Worm (Caenorhabditis elegans) whole organism, L3 larva: ENCODE data around the gene ZK666.8.

ENCODE experiments used
- R02D3.7 ChIP-seq: fragments of 150-350 bp; optimal IDR thresholded peaks from 2 replicates; lab custom pipeline; 2014; ENCODE audit warnings: missing biosample characterization, missing genetic modification characterization
- ZK546.5 ChIP-seq: sonication (generic microtip); optimal IDR thresholded peaks from 2 replicates; lab custom pipeline; 2017; ENCODE audit warnings: missing biosample characterization, missing genetic modification characterization
- aly-2 ChIP-seq: fragments of 150-350 bp; optimal IDR thresholded peaks from 2 replicates; lab custom pipeline; 2014; ENCODE audit warnings: missing biosample characterization, missing genetic modification characterization
- ama-1 ChIP-seq: fragments of 150-350 bp; optimal IDR thresholded peaks from 2 replicates; lab custom pipeline; 2018
- ceh-16 ChIP-seq: sonication (generic microtip); optimal IDR thresholded peaks from 2 replicates; lab custom pipeline; 2017; ENCODE audit warnings: missing biosample characterization, missing genetic modification characterization
- ceh-82 ChIP-seq: fragments of 150-350 bp; optimal IDR thresholded peaks from 2 replicates; lab custom pipeline; 2014; ENCODE audit warnings: missing biosample characterization, missing genetic modification characterization
- ceh-9 ChIP-seq: sonication (generic microtip); optimal IDR thresholded peaks from 2 replicates; lab custom pipeline; 2018; ENCODE audit warnings: missing biosample characterization, missing genetic modification characterization
- egl-27 ChIP-seq: sonication (generic microtip); optimal IDR thresholded peaks from 4 replicates; lab custom pipeline; 2017; ENCODE audit warnings: missing biosample characterization, missing genetic modification reagents, missing genetic modification characterization
- egl-5 ChIP-seq: fragments of 150-350 bp; optimal IDR thresholded peaks from 2 replicates; lab custom pipeline; 2017; ENCODE audit warnings: missing biosample characterization, missing genetic modification reagents, missing genetic modification characterization, inconsistent platforms
- elt-1 ChIP-seq: fragments of 150-350 bp; optimal IDR thresholded peaks from 2 replicates; lab custom pipeline; 2014; ENCODE audit warnings: missing biosample characterization, missing genetic modification characterization
- elt-2 ChIP-seq: sonication (generic microtip); optimal IDR thresholded peaks from 2 replicates; lab custom pipeline; 2016; ENCODE audit warnings: missing genetic modification reagents, mild to moderate bottlenecking, missing genetic modification characterization, missing compliant biosample characterization
- elt-3 ChIP-seq, 3 experiments: fragments of 150-350 bp in 1 of 3; sonication (generic microtip) in 2 of 3; optimal IDR thresholded peaks; 2 replicates in 2 of 3; 4 replicates in 1 of 3; lab custom pipeline; 2014 to 2017; ENCODE audit warnings: missing biosample characterization in 3 of 3, missing genetic modification characterization in 3 of 3
- eor-1 ChIP-seq, 2 experiments: fragments of 150-350 bp; optimal IDR thresholded peaks; 2 replicates each; lab custom pipeline; 2014 to 2018; ENCODE audit warnings: missing biosample characterization in 2 of 2, missing genetic modification characterization in 2 of 2
- fos-1 ChIP-seq: fragments of 150-350 bp; optimal IDR thresholded peaks from 2 replicates; lab custom pipeline; 2014; ENCODE audit warnings: missing biosample characterization, missing genetic modification characterization
- hmg-11 ChIP-seq: sonication (generic microtip); optimal IDR thresholded peaks from 2 replicates; lab custom pipeline; 2016; ENCODE audit warnings: missing genetic modification characterization, missing compliant biosample characterization
- jun-1 ChIP-seq: fragments of 150-350 bp; optimal IDR thresholded peaks from 2 replicates; lab custom pipeline; 2014; ENCODE audit warnings: missing biosample characterization, missing genetic modification reagents, missing genetic modification characterization
- lin-15B ChIP-seq: fragments of 150-350 bp; optimal IDR thresholded peaks from 2 replicates; lab custom pipeline; 2014; ENCODE audit warnings: missing biosample characterization, missing genetic modification characterization
- mdl-1 ChIP-seq: fragments of 150-350 bp; optimal IDR thresholded peaks from 2 replicates; lab custom pipeline; 2014; ENCODE audit warnings: missing biosample characterization, missing genetic modification characterization
- mml-1 ChIP-seq: fragments of 150-350 bp; sonication (generic microtip); optimal IDR thresholded peaks from 3 replicates; lab custom pipeline; 2014; ENCODE audit warnings: missing biosample characterization, missing genetic modification characterization
- nfya-1 ChIP-seq: sonication (generic microtip); optimal IDR thresholded peaks from 2 replicates; lab custom pipeline; 2017; ENCODE audit warnings: missing genetic modification characterization, mild to moderate bottlenecking, missing compliant biosample characterization, antibody characterized with exemption, moderate library complexity; ENCODE audit not compliant: insufficient read depth
- nhr-11 ChIP-seq: fragments of 150-350 bp; optimal IDR thresholded peaks from 2 replicates; lab custom pipeline; 2014; ENCODE audit warnings: missing biosample characterization, missing genetic modification characterization
- nhr-12 ChIP-seq: fragments of 150-350 bp; optimal IDR thresholded peaks from 2 replicates; lab custom pipeline; 2014; ENCODE audit warnings: missing biosample characterization, missing genetic modification characterization
- nhr-23 ChIP-seq: fragments of 150-350 bp; optimal IDR thresholded peaks from 2 replicates; lab custom pipeline; 2014; ENCODE audit warnings: missing biosample characterization, missing genetic modification reagents, missing genetic modification characterization
- nhr-237 ChIP-seq: fragments of 150-350 bp; optimal IDR thresholded peaks from 2 replicates; lab custom pipeline; 2014; ENCODE audit warnings: missing biosample characterization, missing genetic modification characterization
- nhr-25 ChIP-seq: sonication (generic microtip); optimal IDR thresholded peaks from 2 replicates; lab custom pipeline; 2017; ENCODE audit warnings: missing biosample characterization, missing genetic modification characterization
- nhr-28 ChIP-seq: fragments of 150-350 bp; optimal IDR thresholded peaks from 2 replicates; lab custom pipeline; 2014; ENCODE audit warnings: missing biosample characterization, missing genetic modification characterization
- nhr-43 ChIP-seq: sonication (generic microtip); optimal IDR thresholded peaks from 2 replicates; lab custom pipeline; 2016; ENCODE audit warnings: mild to moderate bottlenecking, missing genetic modification characterization, missing compliant biosample characterization; ENCODE audit not compliant: poor library complexity, severe bottlenecking
- nhr-77 ChIP-seq: fragments of 150-350 bp; optimal IDR thresholded peaks from 2 replicates; lab custom pipeline; 2014; ENCODE audit warnings: missing biosample characterization, missing genetic modification characterization
- pha-4 ChIP-seq: fragments of 150-350 bp; optimal IDR thresholded peaks from 2 replicates; lab custom pipeline; 2014; ENCODE audit warnings: missing biosample characterization, missing genetic modification reagents, missing genetic modification characterization
- pqm-1 ChIP-seq: fragments of 150-350 bp; optimal IDR thresholded peaks from 2 replicates; lab custom pipeline; 2017; ENCODE audit warnings: missing biosample characterization, missing genetic modification characterization, inconsistent platforms
- sea-2 ChIP-seq: fragments of 150-350 bp; sonication (generic microtip); optimal IDR thresholded peaks from 4 replicates; lab custom pipeline; 2014; ENCODE audit warnings: missing biosample characterization, missing genetic modification reagents, missing genetic modification characterization
- skn-1 ChIP-seq: fragments of 150-350 bp; optimal IDR thresholded peaks from 2 replicates; lab custom pipeline; 2014; ENCODE audit warnings: missing biosample characterization, missing genetic modification characterization
- snpc-4 ChIP-seq: fragments of 150-350 bp; optimal IDR thresholded peaks from 2 replicates; lab custom pipeline; 2014; ENCODE audit warnings: missing biosample characterization, missing genetic modification characterization
- tbx-2 ChIP-seq: sonication (generic microtip); optimal IDR thresholded peaks from 2 replicates; lab custom pipeline; 2016; ENCODE audit warnings: mild to moderate bottlenecking, missing genetic modification characterization, missing compliant biosample characterization
- unc-39 ChIP-seq: sonication (generic microtip); optimal IDR thresholded peaks from 4 replicates; lab custom pipeline; 2017; ENCODE audit warnings: missing biosample characterization, missing genetic modification characterization
- unc-62 ChIP-seq: fragments of 150-350 bp; sonication (generic microtip); optimal IDR thresholded peaks from 4 replicates; lab custom pipeline; 2014; ENCODE audit warnings: missing biosample characterization, missing genetic modification reagents, missing genetic modification characterization
- ztf-11 ChIP-seq: fragments of 150-350 bp; optimal IDR thresholded peaks from 2 replicates; lab custom pipeline; 2014; ENCODE audit warnings: missing biosample characterization, missing genetic modification characterization
- ztf-4 ChIP-seq: fragments of 150-350 bp; optimal IDR thresholded peaks from 2 replicates; lab custom pipeline; 2014; ENCODE audit warnings: missing biosample characterization, missing genetic modification characterization

The ZK666.8 gene

DNA sequence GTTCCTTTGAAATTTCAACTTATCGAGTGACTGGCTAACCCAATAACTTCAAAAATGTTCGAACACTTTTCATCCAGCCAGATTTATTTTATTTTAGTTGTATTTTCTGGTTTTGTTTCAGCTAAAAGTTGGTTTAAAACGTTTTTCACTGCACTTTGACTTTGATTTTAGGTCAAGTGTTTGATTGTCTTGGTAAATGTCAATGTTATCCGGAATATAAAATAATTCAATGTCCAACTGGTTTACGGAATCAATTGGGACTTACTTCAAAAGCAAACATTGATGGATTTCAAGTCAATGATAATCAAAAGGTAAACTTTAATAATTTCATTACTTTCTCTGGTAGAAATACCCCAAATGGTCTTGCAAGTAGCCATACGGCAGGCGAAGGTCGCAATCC, 9.1 kb downstream of the ZK666.8 start:
- TF ChIP-seq lin-15B (tag; lab: Kevin White, UChicago) (no peak), ceh-9 (tag; lab: Kevin White, UChicago) (no peak), fos-1 (tag; lab: Kevin White, UChicago) (no peak), ZK546.5 (tag; lab: Kevin White, UChicago) (no peak), nhr-28 (tag; lab: Kevin White, UChicago) (no peak), elt-3 (tag; optimal IDR thresholded peaks at IDR 0.05; lab: Kevin White, UChicago) (no peak), unc-39 (tag; lab: Kevin White, UChicago) (no peak), mdl-1 (tag; lab: Kevin White, UChicago) (no peak), nhr-11 (tag; lab: Kevin White, UChicago) (no peak), nhr-237 (no peak), unc-62 (GFP tag; lab: Kevin White, UChicago) (no peak), sea-2 (GFP tag; lab: Kevin White, UChicago) (no peak), pqm-1 (tag; lab: Kevin White, UChicago) (no peak), pha-4 (tag; lab: Kevin White, UChicago) (no peak), hmg-11 (tag; lab: Kevin White, UChicago) (no peak), nhr-23 (tag; lab: Kevin White, UChicago) (no peak), ama-1 (no peak)

DNA sequence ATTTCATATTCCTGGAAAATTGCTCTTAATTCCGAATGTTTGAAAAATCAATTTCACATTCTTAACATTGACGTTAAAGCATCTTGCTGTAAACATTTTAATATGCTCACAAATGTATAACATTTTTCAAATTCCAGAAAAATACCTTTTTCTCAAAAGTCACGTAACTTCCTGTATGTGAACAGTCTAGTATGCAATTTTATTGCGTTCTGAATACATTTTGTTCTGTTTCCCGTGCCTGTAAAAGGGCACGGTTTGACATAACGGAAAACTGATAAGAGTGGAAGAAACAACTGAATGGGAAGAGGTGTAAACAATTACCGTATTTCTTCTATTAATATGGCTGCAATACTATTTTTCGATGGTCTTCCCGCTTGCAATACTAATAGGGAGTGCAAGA, 10.0 kb downstream of the ZK666.8 start:
- TF ChIP-seq pqm-1 (tag; lab: Kevin White, UChicago) (peak; percentile 48), aly-2 (no peak), elt-2 (tag; lab: Kevin White, UChicago) (peak; percentile 67)

DNA sequence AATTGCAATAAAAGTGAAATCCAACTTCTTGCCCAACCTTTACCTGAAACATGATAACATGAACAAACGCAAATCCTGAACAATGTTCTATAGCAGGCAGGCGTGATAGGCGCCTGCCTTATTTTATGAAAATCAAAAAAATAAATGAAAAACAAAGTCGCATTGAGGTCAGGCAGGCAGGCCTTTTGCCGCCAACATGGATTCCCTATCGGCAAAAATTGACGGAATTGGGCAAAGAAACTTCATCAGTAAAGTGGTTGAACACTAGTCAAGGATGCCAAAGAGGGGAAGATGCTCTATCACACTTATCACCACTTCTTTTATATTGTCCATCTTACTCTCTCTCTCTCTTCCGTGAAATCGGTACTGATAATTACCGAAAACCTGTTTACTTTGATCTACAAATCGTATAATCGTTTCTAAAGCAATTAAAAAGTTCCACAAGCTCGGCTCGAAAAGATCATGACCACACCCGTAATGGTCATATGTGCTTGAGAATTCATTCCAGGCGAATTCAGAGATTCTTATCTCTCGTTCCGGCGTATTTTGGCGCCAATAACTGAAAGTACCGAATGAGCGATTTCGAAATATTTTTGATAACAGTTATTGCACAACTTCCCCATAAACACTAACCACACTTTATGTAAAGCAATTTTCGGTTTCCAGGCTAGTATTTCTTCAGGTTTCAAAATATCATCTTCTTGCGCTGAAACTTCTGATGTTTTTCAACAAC, 10.9 kb downstream of the ZK666.8 start, which contains the start of the genes clec-60 and ZK666.11:
clec-60 (minus strand) TSS at position 51 of the 733 bp plus-strand sequence.
ZK666.11 (plus strand) TSS at position 699 of the 733 bp plus-strand sequence.
- no peak for TF ChIP-seq snpc-4 (tag; lab: Kevin White, UChicago)
- no peak for TF ChIP-seq nfya-1 (tag; lab: Kevin White, UChicago)
- peak; percentile 7 for TF ChIP-seq jun-1 (tag; lab: Kevin White, UChicago)
- TF ChIP-seq nhr-12 (tag; lab: Kevin White, UChicago), result no peak
- TF ChIP-seq nhr-28 (tag; lab: Kevin White, UChicago), result no peak
- peak; percentile 36 for TF ChIP-seq pqm-1 (tag; lab: Kevin White, UChicago)
- no peak for TF ChIP-seq elt-1 (tag; lab: Kevin White, UChicago)
- no peak for TF ChIP-seq nhr-237
- no peak for TF ChIP-seq tbx-2 (tag; lab: Kevin White, UChicago)
- peak; percentile 57 for TF ChIP-seq elt-2 (tag; lab: Kevin White, UChicago)
- no peak for TF ChIP-seq pha-4 (tag; lab: Kevin White, UChicago)
- TF ChIP-seq aly-2, result no peak
- no peak for TF ChIP-seq ceh-82 (tag; lab: Kevin White, UChicago)
- no peak for TF ChIP-seq egl-27
- TF ChIP-seq nhr-25 (tag; lab: Kevin White, UChicago), result no peak
- TF ChIP-seq nhr-23 (tag; lab: Kevin White, UChicago), result no peak
- TF ChIP-seq nhr-43 (tag; lab: Kevin White, UChicago), result no peak
- no peak for TF ChIP-seq ceh-16 (tag; lab: Kevin White, UChicago)
- no peak for TF ChIP-seq R02D3.7 (tag; lab: Kevin White, UChicago)
- no peak for TF ChIP-seq egl-5 (tag; lab: Kevin White, UChicago)

DNA sequence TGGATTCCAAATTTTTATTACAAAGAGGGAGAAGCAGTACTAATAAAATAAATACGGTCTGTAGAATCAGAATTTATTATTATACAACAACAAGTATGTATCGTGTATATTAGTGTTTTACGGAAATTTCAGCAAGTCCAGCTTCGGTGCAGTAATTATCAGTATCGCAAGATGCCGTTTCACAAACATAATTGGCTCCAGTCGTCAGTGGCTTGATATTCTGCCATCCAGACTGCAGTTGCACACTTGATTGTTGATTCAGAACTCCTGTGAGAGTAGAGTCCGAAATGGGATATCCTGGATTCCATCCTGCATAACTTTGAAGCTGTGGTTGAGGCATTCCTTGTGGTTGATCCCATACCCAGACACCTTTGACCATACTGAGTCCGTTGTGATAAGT, 12.9 kb downstream of the ZK666.8 start:
- TF ChIP-seq skn-1 (no peak), eor-1 (tag; optimal IDR thresholded peaks at IDR 0.05; lab: Kevin White, UChicago) (no peak), mdl-1 (tag; lab: Kevin White, UChicago) (no peak), nhr-77 (tag; lab: Kevin White, UChicago) (no peak), ceh-82 (tag; lab: Kevin White, UChicago) (no peak), ztf-11 (tag; lab: Kevin White, UChicago) (no peak), mml-1 (tag; lab: Kevin White, UChicago) (no peak), ztf-4 (tag; lab: Kevin White, UChicago) (no peak), pha-4 (tag; lab: Kevin White, UChicago) (no peak), snpc-4 (tag; lab: Kevin White, UChicago) (no peak)
